Worm (Caenorhabditis elegans) whole organism, L3 larva: ENCODE data around the gene Y56A3A.6.
A peak's percentile ranks its signal among the peaks of the same experiment; 100 is the strongest.

Experiments used
- R02D3.7 ChIP-seq: fragments of 150-350 bp; optimal IDR thresholded peaks from 2 replicates; lab custom pipeline; 2014; ENCODE audit warnings: missing biosample characterization, missing genetic modification characterization
- ama-1 ChIP-seq: fragments of 150-350 bp; optimal IDR thresholded peaks from 2 replicates; lab custom pipeline; 2018
- ceh-16 ChIP-seq: sonication (generic microtip); optimal IDR thresholded peaks from 2 replicates; lab custom pipeline; 2017; ENCODE audit warnings: missing biosample characterization, missing genetic modification characterization
- ceh-28 ChIP-seq: fragments of 150-350 bp; optimal IDR thresholded peaks from 2 replicates; lab custom pipeline; 2014; ENCODE audit warnings: missing biosample characterization, missing genetic modification reagents, missing genetic modification characterization
- ceh-82 ChIP-seq: fragments of 150-350 bp; optimal IDR thresholded peaks from 2 replicates; lab custom pipeline; 2014; ENCODE audit warnings: missing biosample characterization, missing genetic modification characterization
- ceh-9 ChIP-seq: sonication (generic microtip); optimal IDR thresholded peaks from 2 replicates; lab custom pipeline; 2018; ENCODE audit warnings: missing biosample characterization, missing genetic modification characterization
- egl-5 ChIP-seq: fragments of 150-350 bp; optimal IDR thresholded peaks from 2 replicates; lab custom pipeline; 2017; ENCODE audit warnings: missing biosample characterization, missing genetic modification reagents, missing genetic modification characterization, inconsistent platforms
- elt-1 ChIP-seq: fragments of 150-350 bp; optimal IDR thresholded peaks from 2 replicates; lab custom pipeline; 2014; ENCODE audit warnings: missing biosample characterization, missing genetic modification characterization
- elt-2 ChIP-seq: sonication (generic microtip); optimal IDR thresholded peaks from 2 replicates; lab custom pipeline; 2016; ENCODE audit warnings: missing genetic modification reagents, mild to moderate bottlenecking, missing genetic modification characterization, missing compliant biosample characterization
- fkh-10 ChIP-seq: sonication (generic microtip); optimal IDR thresholded peaks from 2 replicates; lab custom pipeline; 2017; ENCODE audit warnings: missing biosample characterization, missing genetic modification reagents, missing genetic modification characterization
- fkh-2 ChIP-seq: fragments of 150-350 bp; optimal IDR thresholded peaks from 2 replicates; lab custom pipeline; 2014; ENCODE audit warnings: missing biosample characterization, missing genetic modification reagents, missing genetic modification characterization
- fos-1 ChIP-seq: fragments of 150-350 bp; optimal IDR thresholded peaks from 2 replicates; lab custom pipeline; 2014; ENCODE audit warnings: missing biosample characterization, missing genetic modification characterization
- hmg-11 ChIP-seq: sonication (generic microtip); optimal IDR thresholded peaks from 2 replicates; lab custom pipeline; 2016; ENCODE audit warnings: missing genetic modification characterization, missing compliant biosample characterization
- jun-1 ChIP-seq: fragments of 150-350 bp; optimal IDR thresholded peaks from 2 replicates; lab custom pipeline; 2014; ENCODE audit warnings: missing biosample characterization, missing genetic modification reagents, missing genetic modification characterization
- lin-15B ChIP-seq: fragments of 150-350 bp; optimal IDR thresholded peaks from 2 replicates; lab custom pipeline; 2014; ENCODE audit warnings: missing biosample characterization, missing genetic modification characterization
- lin-39 ChIP-seq: fragments of 150-350 bp; optimal IDR thresholded peaks from 2 replicates; lab custom pipeline; 2018; ENCODE audit warnings: missing biosample characterization, missing genetic modification reagents, missing genetic modification characterization
- lsy-12 ChIP-seq: sonication (generic microtip); optimal IDR thresholded peaks from 2 replicates; lab custom pipeline; 2016; ENCODE audit warnings: mild to moderate bottlenecking, missing genetic modification characterization, missing compliant biosample characterization
- mml-1 ChIP-seq: fragments of 150-350 bp; sonication (generic microtip); optimal IDR thresholded peaks from 3 replicates; lab custom pipeline; 2014; ENCODE audit warnings: missing biosample characterization, missing genetic modification characterization
- nfya-1 ChIP-seq: sonication (generic microtip); optimal IDR thresholded peaks from 2 replicates; lab custom pipeline; 2017; ENCODE audit warnings: missing genetic modification characterization, mild to moderate bottlenecking, missing compliant biosample characterization, antibody characterized with exemption, moderate library complexity; ENCODE audit not compliant: insufficient read depth
- nhr-11 ChIP-seq: fragments of 150-350 bp; optimal IDR thresholded peaks from 2 replicates; lab custom pipeline; 2014; ENCODE audit warnings: missing biosample characterization, missing genetic modification characterization
- nhr-12 ChIP-seq: fragments of 150-350 bp; optimal IDR thresholded peaks from 2 replicates; lab custom pipeline; 2014; ENCODE audit warnings: missing biosample characterization, missing genetic modification characterization
- nhr-23 ChIP-seq: fragments of 150-350 bp; optimal IDR thresholded peaks from 2 replicates; lab custom pipeline; 2014; ENCODE audit warnings: missing biosample characterization, missing genetic modification reagents, missing genetic modification characterization
- nhr-25 ChIP-seq: sonication (generic microtip); optimal IDR thresholded peaks from 2 replicates; lab custom pipeline; 2017; ENCODE audit warnings: missing biosample characterization, missing genetic modification characterization
- nhr-28 ChIP-seq: fragments of 150-350 bp; optimal IDR thresholded peaks from 2 replicates; lab custom pipeline; 2014; ENCODE audit warnings: missing biosample characterization, missing genetic modification characterization
- pha-4 ChIP-seq: fragments of 150-350 bp; optimal IDR thresholded peaks from 2 replicates; lab custom pipeline; 2014; ENCODE audit warnings: missing biosample characterization, missing genetic modification reagents, missing genetic modification characterization
- pqm-1 ChIP-seq: fragments of 150-350 bp; optimal IDR thresholded peaks from 2 replicates; lab custom pipeline; 2017; ENCODE audit warnings: missing biosample characterization, missing genetic modification characterization, inconsistent platforms
- sea-2 ChIP-seq: fragments of 150-350 bp; sonication (generic microtip); optimal IDR thresholded peaks from 4 replicates; lab custom pipeline; 2014; ENCODE audit warnings: missing biosample characterization, missing genetic modification reagents, missing genetic modification characterization
- snpc-4 ChIP-seq: fragments of 150-350 bp; optimal IDR thresholded peaks from 2 replicates; lab custom pipeline; 2014; ENCODE audit warnings: missing biosample characterization, missing genetic modification characterization
- unc-39 ChIP-seq: sonication (generic microtip); optimal IDR thresholded peaks from 4 replicates; lab custom pipeline; 2017; ENCODE audit warnings: missing biosample characterization, missing genetic modification characterization
- ztf-11 ChIP-seq: fragments of 150-350 bp; optimal IDR thresholded peaks from 2 replicates; lab custom pipeline; 2014; ENCODE audit warnings: missing biosample characterization, missing genetic modification characterization

Gene Y56A3A.6

DNA sequence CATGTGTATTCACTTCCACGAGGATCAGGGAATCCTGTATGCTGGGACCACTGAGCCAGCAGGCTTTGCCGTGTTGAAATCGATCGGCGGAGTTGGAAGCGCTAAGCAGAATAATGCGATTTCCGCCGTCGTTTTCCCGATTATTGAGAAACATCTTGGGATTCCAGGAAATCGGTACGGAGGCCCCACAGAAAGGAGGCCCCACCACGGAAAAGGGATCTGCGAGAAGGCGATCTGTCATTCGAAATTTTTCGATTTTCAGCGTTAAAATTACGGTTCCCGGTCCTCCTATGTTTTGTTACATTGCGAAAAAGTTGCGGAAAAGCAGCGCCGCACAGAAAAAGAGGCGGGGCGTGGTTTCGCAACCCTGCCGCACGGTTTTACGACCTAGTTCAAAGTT, 30.3 kb downstream of the Y56A3A.6 start:
- TF ChIP-seq nhr-12 (tag; lab: Kevin White, UChicago) (no peak), nhr-23 (no peak), fkh-10 (GFP tag; lab: Kevin White, UChicago) (no peak), fos-1 (tag; lab: Kevin White, UChicago) (no peak), nhr-28 (tag; lab: Kevin White, UChicago) (no peak), pha-4 (tag; lab: Kevin White, UChicago) (no peak), unc-39 (tag; lab: Kevin White, UChicago) (no peak), nhr-11 (tag; lab: Kevin White, UChicago) (no peak), lsy-12 (tag; lab: Kevin White, UChicago) (no peak), ceh-9 (tag; lab: Kevin White, UChicago) (no peak), sea-2 (GFP tag; lab: Kevin White, UChicago) (no peak), elt-2 (tag; lab: Kevin White, UChicago) (no peak), ceh-28 (tag; lab: Kevin White, UChicago) (no peak), ztf-11 (tag; lab: Kevin White, UChicago) (no peak), elt-1 (tag; lab: Kevin White, UChicago) (no peak), lin-15B (tag; lab: Kevin White, UChicago) (no peak)

DNA sequence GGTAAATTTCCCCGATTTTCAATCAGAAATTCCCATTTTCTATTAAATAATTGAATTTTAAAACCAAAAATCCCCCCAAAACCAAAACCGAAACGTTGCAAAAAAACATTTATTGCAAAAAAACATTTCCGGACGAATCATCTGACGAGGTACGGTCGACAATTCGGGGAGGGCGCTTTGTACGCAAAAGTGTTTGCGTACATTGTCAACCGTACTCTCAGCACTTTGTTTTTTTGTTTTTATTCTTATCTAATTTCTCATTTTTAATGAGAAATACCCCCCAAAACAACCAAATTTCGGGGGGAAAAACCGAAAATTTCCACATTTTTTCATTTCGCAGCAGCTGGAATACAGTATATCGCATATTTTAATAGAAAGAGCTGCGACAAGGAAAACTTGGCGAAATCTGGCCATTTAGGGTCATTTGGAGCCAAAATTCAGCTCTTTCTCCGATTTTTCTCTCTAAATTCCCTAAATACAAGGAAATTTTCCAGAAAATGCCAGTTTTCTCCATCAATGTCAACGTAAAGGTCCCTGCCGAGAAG, 30.9 kb downstream of the Y56A3A.6 start, which contains the start of gene mif-1:
Gene mif-1 (plus strand): TSS at position 495 of the 545 bp plus-strand sequence.
- no peak for TF ChIP-seq ceh-82 (tag; lab: Kevin White, UChicago)
- TF ChIP-seq pha-4 (tag; lab: Kevin White, UChicago): peak; percentile 69
- peak; percentile 33 for TF ChIP-seq hmg-11 (tag; lab: Kevin White, UChicago)
- TF ChIP-seq R02D3.7 (tag; lab: Kevin White, UChicago): no peak
- peak; percentile 66 for TF ChIP-seq lin-15B (tag; lab: Kevin White, UChicago)
- no peak for TF ChIP-seq ama-1 (lab: Kevin White, UChicago)
- no peak for TF ChIP-seq nhr-11 (tag; lab: Kevin White, UChicago)
- TF ChIP-seq ceh-16 (tag; lab: Kevin White, UChicago): no peak
- TF ChIP-seq elt-2 (tag; lab: Kevin White, UChicago): peak; percentile 9
- TF ChIP-seq nfya-1 (tag; lab: Kevin White, UChicago): peak; percentile 97
- peak; percentile 59 for TF ChIP-seq egl-5 (tag; lab: Kevin White, UChicago)
- peak; percentile 64 for TF ChIP-seq lin-39 (tag; lab: Kevin White, UChicago)

DNA sequence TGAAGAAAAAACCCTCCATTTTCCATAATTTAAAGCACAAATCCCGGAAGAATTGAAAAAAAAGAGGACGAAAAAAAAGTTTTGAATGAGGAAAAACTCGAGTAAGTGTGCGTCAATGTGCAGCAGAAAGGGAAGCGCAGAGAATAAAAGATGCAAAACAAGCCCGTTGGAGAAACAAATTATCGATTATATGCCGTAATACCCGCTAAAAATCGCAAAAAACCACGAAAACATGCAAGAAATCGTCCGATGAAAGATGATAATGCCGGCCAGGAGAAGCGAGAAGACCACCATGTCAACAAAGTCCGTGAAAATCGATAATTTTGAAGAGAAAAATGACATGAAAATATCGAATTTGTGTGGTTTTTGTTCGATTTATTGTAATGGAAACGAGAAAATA, 31.6 kb downstream of the Y56A3A.6 start:
- TF ChIP-seq sea-2 (GFP tag; lab: Kevin White, UChicago): no peak
- no peak for TF ChIP-seq fkh-2 (tag; lab: Kevin White, UChicago)
- TF ChIP-seq nhr-11 (tag; lab: Kevin White, UChicago): no peak
- TF ChIP-seq elt-1 (tag; lab: Kevin White, UChicago): no peak
- no peak for TF ChIP-seq nhr-23
- TF ChIP-seq pqm-1 (tag; lab: Kevin White, UChicago): no peak
- no peak for TF ChIP-seq nhr-25 (tag; lab: Kevin White, UChicago)
- no peak for TF ChIP-seq ceh-82 (tag; lab: Kevin White, UChicago)
- peak; percentile 45 for TF ChIP-seq nfya-1 (tag; lab: Kevin White, UChicago)
- TF ChIP-seq nhr-28 (tag; lab: Kevin White, UChicago): no peak
- TF ChIP-seq pha-4 (tag; lab: Kevin White, UChicago): no peak
- peak; percentile 61 for TF ChIP-seq ceh-28 (tag; lab: Kevin White, UChicago)
- TF ChIP-seq R02D3.7 (tag; lab: Kevin White, UChicago): no peak
- no peak for TF ChIP-seq lin-15B (tag; lab: Kevin White, UChicago)
- TF ChIP-seq hmg-11 (tag; lab: Kevin White, UChicago): no peak
- TF ChIP-seq lin-39 (tag; lab: Kevin White, UChicago): no peak
- TF ChIP-seq fos-1 (tag; lab: Kevin White, UChicago): no peak

DNA sequence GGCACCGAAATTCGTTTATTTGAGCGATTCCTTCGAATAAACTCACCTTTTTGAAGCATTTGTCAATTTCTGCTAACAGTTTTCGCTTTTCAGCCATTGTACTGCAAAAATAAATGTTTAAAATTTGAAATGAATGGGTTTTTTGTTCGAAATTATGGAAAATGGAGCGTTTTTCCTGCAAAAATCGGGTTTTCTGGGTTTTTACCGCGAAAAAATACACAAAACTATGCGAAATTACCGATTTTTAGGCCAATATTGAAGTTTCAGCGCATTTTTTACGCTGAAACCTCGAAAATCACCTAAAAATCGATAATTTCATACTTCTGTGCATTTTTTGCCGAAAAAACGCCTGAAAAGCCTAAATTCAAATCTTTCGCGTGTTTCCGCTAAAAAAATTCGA, 32.2 kb downstream of the Y56A3A.6 start, which contains the start of gene ntl-3:
Gene ntl-3 (minus strand): TSS at position 101 of the 400 bp plus-strand sequence.
- no peak for TF ChIP-seq nhr-11 (tag; lab: Kevin White, UChicago)

DNA sequence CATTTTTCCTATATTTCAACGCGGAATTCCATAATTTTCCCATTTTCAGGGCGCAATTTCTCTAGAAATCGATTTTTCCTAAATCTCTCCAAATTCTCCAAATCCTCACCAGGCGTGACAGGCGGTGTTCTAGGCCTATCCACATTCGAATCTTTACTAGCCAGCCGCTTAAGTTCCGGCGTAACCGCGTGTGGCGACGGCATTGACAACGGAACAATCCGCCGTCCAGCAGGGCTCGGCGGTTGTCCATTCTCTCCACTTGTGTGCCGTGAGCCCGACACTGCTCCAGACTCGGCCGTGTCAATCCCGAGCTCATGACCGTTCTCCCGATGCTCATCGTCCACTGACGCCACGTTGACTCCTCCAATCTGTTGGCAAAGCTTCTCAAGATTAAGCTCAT, 35.6 kb downstream of the Y56A3A.6 start:
- no peak for TF ChIP-seq jun-1

DNA sequence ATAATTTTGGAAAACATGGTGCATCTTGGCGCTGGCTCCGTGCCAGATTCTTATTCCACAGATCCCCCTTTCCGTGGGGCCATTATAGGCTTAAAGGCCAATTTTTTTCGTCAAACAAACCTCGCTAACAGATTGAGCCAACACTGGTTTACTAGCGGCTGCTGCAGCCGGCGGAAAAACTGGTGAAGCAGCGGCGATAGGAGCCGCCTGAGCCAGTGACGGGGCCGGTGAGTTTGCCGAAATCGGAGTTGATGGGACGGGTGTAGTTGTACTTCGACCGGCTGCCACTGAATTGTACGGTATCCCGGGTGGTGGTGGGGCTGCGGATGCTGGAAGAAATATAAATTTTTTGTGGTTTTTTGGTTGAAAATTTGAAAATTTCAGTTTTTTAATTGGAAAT, 36.9 kb downstream of the Y56A3A.6 start:
- TF ChIP-seq unc-39 (tag; lab: Kevin White, UChicago): no peak
- no peak for TF ChIP-seq nhr-23
- TF ChIP-seq mml-1 (tag; lab: Kevin White, UChicago): no peak
- TF ChIP-seq snpc-4 (tag; lab: Kevin White, UChicago): no peak
- TF ChIP-seq lin-15B (tag; lab: Kevin White, UChicago): no peak
- no peak for TF ChIP-seq elt-2 (tag; lab: Kevin White, UChicago)
- TF ChIP-seq ceh-16 (tag; lab: Kevin White, UChicago): no peak
